Fruit fly (Drosophila melanogaster) whole organism, embryonic: ENCODE results near the gene CG33158.
A peak's percentile ranks its signal among the peaks of the same experiment; 100 is the strongest.

Experiments
- Adf1 ChIP-seq: fragments of 200-800 bp; sonication (Bioruptor generic); IDR thresholded peaks from 2 replicates; pipeline ENCODE4 v1.3.6; 2022; ENCODE audit warnings: missing biosample characterization, missing genetic modification characterization
- CG10959 ChIP-seq: fragments of 200-800 bp; sonication (Bioruptor generic); IDR thresholded peaks from 2 replicates; pipeline ENCODE4 v1.3.6; 2022; ENCODE audit warnings: missing biosample characterization, missing genetic modification characterization
- CG10979 ChIP-seq: fragments of 200-800 bp; sonication (Bioruptor generic); optimal IDR thresholded peaks from 2 replicates; lab custom pipeline; 2018; ENCODE audit warnings: missing biosample characterization, mild to moderate bottlenecking, missing genetic modification characterization, moderate library complexity
- CG11093 ChIP-seq: fragments of 200-800 bp; sonication (Bioruptor generic); IDR thresholded peaks from 3 replicates; pipeline ENCODE4 v1.3.6; 2022; ENCODE audit warnings: missing biosample characterization, missing genetic modification characterization
- CG11695 ChIP-seq: fragments of 200-800 bp; sonication (Bioruptor generic); IDR thresholded peaks from 3 replicates; pipeline ENCODE4 v1.3.6; 2022; ENCODE audit warnings: missing biosample characterization, missing genetic modification characterization
- CG13296 ChIP-seq: fragments of 200-800 bp; sonication (Bioruptor generic); optimal IDR thresholded peaks from 3 replicates; lab custom pipeline; 2018; ENCODE audit warnings: missing biosample characterization, mild to moderate bottlenecking, missing genetic modification characterization
- CG13775 ChIP-seq: fragments of 200-800 bp; sonication (Bioruptor generic); optimal IDR thresholded peaks from 3 replicates; lab custom pipeline; 2017; ENCODE audit warnings: missing biosample characterization, mild to moderate bottlenecking, missing genetic modification characterization
- CG14050 ChIP-seq: fragments of 200-800 bp; sonication (Bioruptor generic); IDR thresholded peaks from 3 replicates; pipeline ENCODE4 v1.3.6; 2022; ENCODE audit warnings: missing biosample characterization, missing genetic modification characterization
- CG14441 ChIP-seq: fragments of 200-800 bp; sonication (Bioruptor generic); IDR thresholded peaks from 2 replicates; pipeline ENCODE4 v1.3.6; 2022; ENCODE audit warnings: missing biosample characterization, missing genetic modification characterization
- CG15073 ChIP-seq: fragments of 200-800 bp; sonication (Bioruptor generic); optimal IDR thresholded peaks from 2 replicates; lab custom pipeline; 2016; ENCODE audit warnings: missing biosample characterization, missing genetic modification characterization
- CG1529 ChIP-seq: fragments of 200-800 bp; sonication (Bioruptor generic); optimal IDR thresholded peaks from 3 replicates; lab custom pipeline; 2018; ENCODE audit warnings: missing biosample characterization, missing genetic modification characterization
- CG1647 ChIP-seq: fragments of 200-800 bp; sonication (Bioruptor generic); optimal IDR thresholded peaks from 3 replicates; lab custom pipeline; 2016; ENCODE audit warnings: missing biosample characterization, missing genetic modification characterization
- CG18262 ChIP-seq: fragments of 200-800 bp; optimal IDR thresholded peaks from 3 replicates; lab custom pipeline; 2019; ENCODE audit warnings: missing biosample characterization, mild to moderate bottlenecking, missing genetic modification characterization, moderate library complexity
- CG32532 ChIP-seq: fragments of 200-800 bp; sonication (Bioruptor generic); IDR thresholded peaks from 2 replicates; pipeline ENCODE4 v1.3.6; 2022; ENCODE audit warnings: missing biosample characterization, missing genetic modification characterization
- CG43689 ChIP-seq: fragments of 200-800 bp; sonication (Bioruptor generic); IDR thresholded peaks from 2 replicates; pipeline ENCODE4 v1.3.6; 2022; ENCODE audit warnings: missing biosample characterization, missing genetic modification characterization
- CG6654 ChIP-seq: fragments of 200-800 bp; sonication (Bioruptor generic); optimal IDR thresholded peaks from 2 replicates; lab custom pipeline; 2017; ENCODE audit warnings: missing biosample characterization, mild to moderate bottlenecking, missing genetic modification characterization
- CG8388 ChIP-seq: fragments of 200-800 bp; sonication (Bioruptor generic); optimal IDR thresholded peaks from 2 replicates; lab custom pipeline; 2019; ENCODE audit warnings: missing biosample characterization, mild to moderate bottlenecking, missing genetic modification characterization, moderate library complexity
- CG9437 ChIP-seq: fragments of 200-800 bp; sonication (Bioruptor generic); optimal IDR thresholded peaks from 2 replicates; lab custom pipeline; 2018; ENCODE audit warnings: missing biosample characterization, mild to moderate bottlenecking, missing genetic modification characterization
- CG9727 ChIP-seq: fragments of 200-800 bp; sonication (Bioruptor generic); optimal IDR thresholded peaks from 3 replicates; lab custom pipeline; 2017; ENCODE audit warnings: missing biosample characterization, mild to moderate bottlenecking, missing genetic modification characterization
- Dip2 ChIP-seq: fragments of 200-800 bp; sonication (Bioruptor generic); IDR thresholded peaks from 2 replicates; pipeline ENCODE4 v1.3.6; 2022; ENCODE audit warnings: missing biosample characterization, missing genetic modification characterization
- Fer3 ChIP-seq: fragments of 200-800 bp; sonication (Bioruptor generic); optimal IDR thresholded peaks from 2 replicates; lab custom pipeline; 2018; ENCODE audit warnings: missing biosample characterization, mild to moderate bottlenecking, missing genetic modification characterization, moderate library complexity
- HLH3B ChIP-seq: fragments of 200-800 bp; sonication (Bioruptor generic); IDR thresholded peaks from 2 replicates; pipeline ENCODE4 v1.3.6; 2022; ENCODE audit warnings: missing biosample characterization, missing genetic modification characterization
- HLHmδ ChIP-seq: fragments of 200-800 bp; sonication (Bioruptor generic); optimal IDR thresholded peaks from 2 replicates; lab custom pipeline; 2018; ENCODE audit warnings: missing biosample characterization, mild to moderate bottlenecking, missing genetic modification characterization, moderate library complexity
- Hmr ChIP-seq: fragments of 200-800 bp; sonication (Bioruptor generic); optimal IDR thresholded peaks from 3 replicates; lab custom pipeline; 2017; ENCODE audit warnings: mild to moderate bottlenecking, missing biosample characterization, missing genetic modification reagents, missing genetic modification characterization
- MESR4 ChIP-seq: fragments of 200-800 bp; sonication (Bioruptor generic); optimal IDR thresholded peaks from 2 replicates; lab custom pipeline; 2018; ENCODE audit warnings: missing biosample characterization, mild to moderate bottlenecking, missing genetic modification characterization, moderate library complexity
- NC2α ChIP-seq: fragments of 200-800 bp; sonication (Bioruptor generic); optimal IDR thresholded peaks from 2 replicates; lab custom pipeline; 2016; ENCODE audit warnings: missing biosample characterization, missing genetic modification characterization
- Oaz ChIP-seq: fragments of 200-800 bp; sonication (Bioruptor generic); IDR thresholded peaks from 2 replicates; pipeline ENCODE4 v1.3.6; 2022; ENCODE audit warnings: missing biosample characterization, missing genetic modification characterization
- Oli ChIP-seq: fragments of 200-800 bp; sonication (Bioruptor generic); optimal IDR thresholded peaks from 2 replicates; lab custom pipeline; 2018; ENCODE audit warnings: missing biosample characterization, mild to moderate bottlenecking, missing genetic modification characterization, moderate library complexity
- Sin3A ChIP-seq: fragments of >200 bp; optimal IDR thresholded peaks from 2 replicates; lab custom pipeline; 2018
- Trl ChIP-seq, 3 experiments: fragments of >200 bp in 2 of 3; fragments of 200-800 bp in 1 of 3; sonication (Bioruptor generic) in 1 of 3; optimal IDR thresholded peaks; 2 replicates in 1 of 3; 3 replicates in 2 of 3; lab custom pipeline; 2016 to 2017; ENCODE audit warnings: missing biosample characterization in 1 of 3, missing genetic modification characterization in 1 of 3
- Xbp1 ChIP-seq: fragments of 200-800 bp; sonication (Bioruptor generic); optimal IDR thresholded peaks from 3 replicates; lab custom pipeline; 2016; ENCODE audit warnings: missing biosample characterization, mild to moderate bottlenecking, missing genetic modification characterization
- ac ChIP-seq: fragments of 200-800 bp; sonication (Bioruptor generic); optimal IDR thresholded peaks from 3 replicates; lab custom pipeline; 2017; ENCODE audit warnings: missing biosample characterization, mild to moderate bottlenecking, missing genetic modification characterization
- bab2 ChIP-seq: fragments of 200-800 bp; sonication (Bioruptor generic); optimal IDR thresholded peaks from 2 replicates; lab custom pipeline; 2016; ENCODE audit warnings: missing biosample characterization, missing genetic modification characterization
- bigmax ChIP-seq: fragments of 200-800 bp; sonication (Bioruptor generic); optimal IDR thresholded peaks from 2 replicates; lab custom pipeline; 2018; ENCODE audit warnings: missing biosample characterization, mild to moderate bottlenecking, missing genetic modification characterization
- cad ChIP-seq: fragments of >200 bp; optimal IDR thresholded peaks from 2 replicates; lab custom pipeline; 2017; ENCODE audit warnings: missing biosample characterization, missing genetic modification characterization
- gcm ChIP-seq: fragments of 200-800 bp; sonication (Bioruptor generic); optimal IDR thresholded peaks from 2 replicates; lab custom pipeline; 2019; ENCODE audit warnings: missing biosample characterization, mild to moderate bottlenecking, missing genetic modification characterization, moderate library complexity
- hth ChIP-seq: fragments of >200 bp; optimal IDR thresholded peaks from 2 replicates; lab custom pipeline; 2017; ENCODE audit warnings: inconsistent platforms
- maf-S ChIP-seq: fragments of 200-800 bp; sonication (Bioruptor generic); optimal IDR thresholded peaks from 2 replicates; lab custom pipeline; 2016; ENCODE audit warnings: missing biosample characterization, missing genetic modification characterization
- mirr ChIP-seq: fragments of 200-800 bp; sonication (Bioruptor generic); optimal IDR thresholded peaks from 3 replicates; lab custom pipeline; 2018; ENCODE audit warnings: missing biosample characterization, mild to moderate bottlenecking, missing genetic modification characterization
- nom ChIP-seq: fragments of 200-800 bp; sonication (Bioruptor generic); optimal IDR thresholded peaks from 2 replicates; lab custom pipeline; 2017; ENCODE audit warnings: missing biosample characterization, missing genetic modification characterization, mild to moderate bottlenecking, moderate library complexity, missing genetic modification reagents
- onecut ChIP-seq: fragments of 200-800 bp; sonication (Bioruptor generic); IDR thresholded peaks from 2 replicates; pipeline ENCODE4 v1.3.6; 2022; ENCODE audit warnings: missing biosample characterization, missing genetic modification characterization
- org-1 ChIP-seq: fragments of 200-800 bp; sonication (Bioruptor generic); optimal IDR thresholded peaks from 2 replicates; lab custom pipeline; 2017; ENCODE audit warnings: missing biosample characterization, missing genetic modification characterization
- psq ChIP-seq: fragments of 200-800 bp; sonication (Bioruptor generic); optimal IDR thresholded peaks from 2 replicates; lab custom pipeline; 2017; ENCODE audit warnings: missing biosample characterization, missing genetic modification characterization
- sisA ChIP-seq: fragments of 200-800 bp; sonication (Bioruptor generic); IDR thresholded peaks from 2 replicates; pipeline ENCODE4 v1.3.6; 2022; ENCODE audit warnings: missing biosample characterization, missing genetic modification characterization
- ssp ChIP-seq: fragments of 200-800 bp; sonication (Bioruptor generic); IDR thresholded peaks from 2 replicates; pipeline ENCODE4 v1.3.6; 2022; ENCODE audit warnings: missing biosample characterization, missing genetic modification characterization
- wdn ChIP-seq: fragments of 200-800 bp; sonication (Bioruptor generic); IDR thresholded peaks from 2 replicates; pipeline ENCODE4 v1.3.6; 2022; ENCODE audit warnings: missing biosample characterization, missing genetic modification characterization
- yki ChIP-seq: fragments of >200 bp; optimal IDR thresholded peaks from 3 replicates; lab custom pipeline; 2018
- zen2 ChIP-seq: fragments of 200-800 bp; sonication (Bioruptor generic); IDR thresholded peaks from 3 replicates; pipeline ENCODE4 v1.3.6; 2022; ENCODE audit warnings: missing biosample characterization, missing genetic modification characterization; ENCODE audit not compliant: partially characterized antibody
- zf30C ChIP-seq: fragments of 200-800 bp; sonication (Bioruptor generic); optimal IDR thresholded peaks from 3 replicates; lab custom pipeline; 2018; ENCODE audit warnings: missing biosample characterization, mild to moderate bottlenecking, missing genetic modification characterization

The CG33158 gene

DNA sequence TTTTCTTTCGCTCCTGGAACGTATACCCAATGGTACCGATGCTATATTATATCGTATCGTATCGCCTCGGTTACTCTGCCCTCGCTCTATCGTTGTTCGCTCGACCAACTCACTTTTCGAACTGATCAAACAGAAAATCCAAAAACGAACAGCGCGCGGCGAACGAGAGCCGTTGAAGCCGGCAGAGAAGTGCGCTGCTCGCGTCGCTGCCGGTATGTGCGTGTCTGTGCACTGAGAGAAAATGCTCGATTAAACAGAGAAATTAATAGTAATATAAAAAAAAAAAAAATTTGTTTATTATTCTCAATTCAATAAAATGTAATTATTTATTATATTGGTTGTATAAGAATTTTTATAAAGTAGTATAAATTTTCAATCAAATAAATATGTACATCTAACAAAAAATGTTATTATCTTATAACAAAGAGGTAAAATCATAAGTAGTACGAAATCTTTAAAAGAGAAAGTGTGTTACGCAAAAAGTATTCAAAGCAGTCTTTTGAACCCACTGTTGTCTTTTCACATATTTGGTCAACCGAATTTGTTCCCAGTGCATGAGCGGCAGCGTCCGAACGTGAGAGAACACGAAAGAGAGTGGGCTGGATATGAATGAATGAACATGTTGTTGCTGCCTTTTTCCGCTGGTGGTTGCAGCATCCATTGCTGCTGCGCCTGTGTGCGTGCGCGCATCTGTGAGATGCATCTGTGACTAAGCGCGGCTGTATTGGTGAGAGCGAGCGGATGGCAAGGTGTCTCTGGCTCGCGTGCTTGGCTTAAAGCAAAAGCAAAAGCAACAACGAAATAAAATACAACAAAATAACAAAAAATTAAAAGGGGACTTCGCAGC, 64.3 kb downstream of the CG33158 start, which contains the start of gene aos (continued):
- TF ChIP-seq CG14441 (GFP tag; lab: Robert Waterston, UW), result peak; percentile 66; the same call in 1 of the 2 replicates
- TF ChIP-seq CG13296 (GFP tag; lab: Kevin White, UChicago), result peak; percentile 87
- peak; percentile 97 for TF ChIP-seq zf30C (GFP tag; lab: Kevin White, UChicago)
- no peak for TF ChIP-seq Sin3A (lab: Kevin White, UChicago)
- TF ChIP-seq nom (GFP tag; lab: Kevin White, UChicago), result peak; percentile 75
- TF ChIP-seq CG11093 (GFP tag; lab: Robert Waterston, UW), result peak; percentile 78
- TF ChIP-seq Oli (tag; lab: Kevin White, UChicago), result peak; percentile 93
- TF ChIP-seq CG6654, result peak; percentile 79
- peak; percentile 89 for TF ChIP-seq Hmr (GFP tag; lab: Kevin White, UChicago)
- TF ChIP-seq sisA (GFP tag; lab: Robert Waterston, UW), result peak; percentile 78
- TF ChIP-seq cad (GFP tag; lab: Kevin White, UChicago), result peak; percentile 24
- TF ChIP-seq CG13775, result peak; percentile 97
- TF ChIP-seq CG43689, result peak; percentile 18; the same call in 1 of the 2 replicates
- TF ChIP-seq MESR4, result no peak
- no peak for TF ChIP-seq bab2 (GFP tag; lab: Kevin White, UChicago)
- peak; percentile 74 for TF ChIP-seq CG32532
- TF ChIP-seq CG9437 (GFP tag; lab: Kevin White, UChicago), result peak; percentile 94
- peak in 1 of 2 experiments; percentile 75 for TF ChIP-seq Trl (optimal IDR thresholded peaks at IDR 0.05; lab: Kevin White, UChicago)
- TF ChIP-seq Trl (GFP tag; optimal IDR thresholded peaks at IDR 0.05; lab: Kevin White, UChicago), result peak; percentile 0
- no peak for TF ChIP-seq maf-S (GFP tag; lab: Kevin White, UChicago)
- peak; percentile 73 for TF ChIP-seq ssp
- peak; percentile 96 for TF ChIP-seq gcm (GFP tag; lab: Kevin White, UChicago)
- peak; percentile 97 for TF ChIP-seq CG9727 (GFP tag; lab: Kevin White, UChicago)
- TF ChIP-seq hth (lab: Kevin White, UChicago), result no peak
- no peak for TF ChIP-seq mirr (GFP tag; lab: Kevin White, UChicago)
- TF ChIP-seq CG1647 (GFP tag; lab: Kevin White, UChicago), result peak; percentile 37
- TF ChIP-seq ac, result peak; percentile 89
- peak; percentile 81 for TF ChIP-seq HLH3B (GFP tag; lab: Robert Waterston, UW)
- TF ChIP-seq Fer3, result peak; percentile 79
- peak; percentile 99 for TF ChIP-seq CG18262 (tag; lab: Kevin White, UChicago)
- TF ChIP-seq Oaz (GFP tag; lab: Robert Waterston, UW), result peak; percentile 43; the same call in 1 of the 2 replicates
- TF ChIP-seq org-1, result peak; percentile 89
- peak; percentile 95 for TF ChIP-seq CG8388 (GFP tag; lab: Kevin White, UChicago)
- peak; percentile 58 for TF ChIP-seq CG10959 (GFP tag; lab: Robert Waterston, UW)
- peak; percentile 62; the same call in 1 of the 3 replicates for TF ChIP-seq CG14050 (GFP tag; lab: Robert Waterston, UW)
- TF ChIP-seq bigmax (GFP tag; lab: Kevin White, UChicago), result no peak
- peak; percentile 58 for TF ChIP-seq yki (lab: Kevin White, UChicago)
- TF ChIP-seq Adf1 (GFP tag; lab: Robert Waterston, UW), result peak; percentile 89
- TF ChIP-seq zen2, result no peak
- peak; percentile 88 for TF ChIP-seq Xbp1 (GFP tag; lab: Kevin White, UChicago)
- TF ChIP-seq Dip2, result no peak
- TF ChIP-seq NC2α (GFP tag; lab: Kevin White, UChicago), result no peak
- peak; percentile 84 for TF ChIP-seq psq (GFP tag; lab: Kevin White, UChicago)
- peak; percentile 72 for TF ChIP-seq CG1529 (GFP tag; lab: Kevin White, UChicago)
- TF ChIP-seq onecut (GFP tag; lab: Robert Waterston, UW), result no peak; the same call in 1 of the 2 replicates
- TF ChIP-seq HLHmδ, result peak; percentile 64
- TF ChIP-seq wdn (GFP tag; lab: Robert Waterston, UW), result peak; percentile 39; the same call in 1 of the 2 replicates
- peak; percentile 8 for TF ChIP-seq CG15073 (GFP tag; lab: Kevin White, UChicago)
- TF ChIP-seq CG10979 (tag; lab: Kevin White, UChicago), result peak; percentile 98
- TF ChIP-seq CG11695 (GFP tag; lab: Robert Waterston, UW), result peak; percentile 93
